Worm (Caenorhabditis elegans) whole organism, L2 larva: ENCODE data around the gene R02F2.6.

Experiments used
- C34F6.9 ChIP-seq: fragments of 150-350 bp; optimal IDR thresholded peaks from 2 replicates; lab custom pipeline; 2014; ENCODE audit warnings: missing biosample characterization, missing genetic modification characterization
- F13H6.1 ChIP-seq: sonication (generic microtip); optimal IDR thresholded peaks from 2 replicates; lab custom pipeline; 2016; ENCODE audit warnings: missing genetic modification characterization, missing compliant biosample characterization
- R02D3.7 ChIP-seq: fragments of 150-350 bp; optimal IDR thresholded peaks from 2 replicates; lab custom pipeline; 2014; ENCODE audit warnings: missing biosample characterization, missing genetic modification characterization
- Y55F3AM.14 ChIP-seq: fragments of 200-800 bp; sonication (Bioruptor generic); optimal IDR thresholded peaks from 2 replicates; lab custom pipeline; 2018; ENCODE audit warnings: mild to moderate bottlenecking, missing genetic modification characterization, missing compliant biosample characterization
- ZK546.5 ChIP-seq: sonication (generic microtip); optimal IDR thresholded peaks from 2 replicates; lab custom pipeline; 2017; ENCODE audit warnings: missing biosample characterization, missing genetic modification characterization
- aly-2 ChIP-seq: fragments of 150-350 bp; optimal IDR thresholded peaks from 2 replicates; lab custom pipeline; 2014; ENCODE audit warnings: missing biosample characterization, missing genetic modification characterization
- ama-1 ChIP-seq: fragments of 150-350 bp; optimal IDR thresholded peaks from 2 replicates; lab custom pipeline; 2018; ENCODE audit warnings: inconsistent platforms
- ceh-16 ChIP-seq: fragments of 150-350 bp; optimal IDR thresholded peaks from 2 replicates; lab custom pipeline; 2014; ENCODE audit warnings: missing biosample characterization, missing genetic modification characterization
- ceh-82 ChIP-seq: fragments of 150-350 bp; optimal IDR thresholded peaks from 2 replicates; lab custom pipeline; 2014; ENCODE audit warnings: missing biosample characterization, missing genetic modification characterization
- crh-2 ChIP-seq: sonication (generic microtip); optimal IDR thresholded peaks from 2 replicates; lab custom pipeline; 2017; ENCODE audit warnings: missing biosample characterization, missing genetic modification characterization
- dmd-4 ChIP-seq: sonication (generic microtip); optimal IDR thresholded peaks from 2 replicates; lab custom pipeline; 2017; ENCODE audit warnings: missing biosample characterization, missing genetic modification characterization
- elt-1 ChIP-seq: fragments of 150-350 bp; optimal IDR thresholded peaks from 2 replicates; lab custom pipeline; 2014; ENCODE audit warnings: missing biosample characterization, missing genetic modification characterization
- fos-1 ChIP-seq: fragments of 150-350 bp; optimal IDR thresholded peaks from 2 replicates; lab custom pipeline; 2014; ENCODE audit warnings: missing biosample characterization, missing genetic modification characterization
- gmeb-1 ChIP-seq: fragments of 150-350 bp; optimal IDR thresholded peaks from 2 replicates; lab custom pipeline; 2014; ENCODE audit warnings: missing biosample characterization, missing genetic modification characterization
- lin-11 ChIP-seq: fragments of 150-350 bp; sonication (generic microtip); optimal IDR thresholded peaks from 2 replicates; lab custom pipeline; 2014; ENCODE audit warnings: missing biosample characterization, missing genetic modification characterization, inconsistent platforms, mixed read lengths
- lin-13 ChIP-seq: fragments of 150-350 bp; optimal IDR thresholded peaks from 2 replicates; lab custom pipeline; 2014; ENCODE audit warnings: missing biosample characterization, missing genetic modification reagents, missing genetic modification characterization
- lin-39 ChIP-seq: fragments of 150-350 bp; optimal IDR thresholded peaks from 2 replicates; lab custom pipeline; 2014; ENCODE audit warnings: missing biosample characterization, missing genetic modification reagents, missing genetic modification characterization
- lsy-2 ChIP-seq, 2 experiments: fragments of 150-350 bp in 1 of 2; sonication (generic microtip) in 1 of 2; optimal IDR thresholded peaks; 2 replicates each; lab custom pipeline; 2014 to 2017; ENCODE audit warnings: missing biosample characterization in 2 of 2, missing genetic modification characterization in 2 of 2
- mab-5 ChIP-seq: fragments of 150-350 bp; optimal IDR thresholded peaks from 2 replicates; lab custom pipeline; 2014; ENCODE audit warnings: missing biosample characterization, missing genetic modification characterization
- mdl-1 ChIP-seq, 2 experiments: fragments of 150-350 bp in 1 of 2; sonication (generic microtip) in 1 of 2; optimal IDR thresholded peaks; 2 replicates each; lab custom pipeline; 2017; ENCODE audit warnings: missing biosample characterization in 2 of 2, missing genetic modification characterization in 2 of 2
- nhr-10 ChIP-seq: sonication (generic microtip); optimal IDR thresholded peaks from 2 replicates; lab custom pipeline; 2017; ENCODE audit warnings: missing biosample characterization, missing genetic modification characterization
- nhr-11 ChIP-seq: fragments of 150-350 bp; optimal IDR thresholded peaks from 2 replicates; lab custom pipeline; 2014; ENCODE audit warnings: missing biosample characterization, missing genetic modification characterization
- nhr-12 ChIP-seq: fragments of 150-350 bp; optimal IDR thresholded peaks from 2 replicates; lab custom pipeline; 2014; ENCODE audit warnings: missing biosample characterization, missing genetic modification characterization
- nhr-129 ChIP-seq: fragments of 150-350 bp; optimal IDR thresholded peaks from 2 replicates; lab custom pipeline; 2014; ENCODE audit warnings: missing biosample characterization, missing genetic modification characterization
- nhr-21 ChIP-seq: fragments of 150-350 bp; optimal IDR thresholded peaks from 2 replicates; lab custom pipeline; 2014; ENCODE audit warnings: missing biosample characterization, missing genetic modification characterization
- nhr-23 ChIP-seq: fragments of 150-350 bp; optimal IDR thresholded peaks from 2 replicates; lab custom pipeline; 2014; ENCODE audit warnings: missing biosample characterization, missing genetic modification reagents, missing genetic modification characterization
- nhr-237 ChIP-seq: fragments of 150-350 bp; optimal IDR thresholded peaks from 2 replicates; lab custom pipeline; 2014; ENCODE audit warnings: missing biosample characterization, missing genetic modification characterization
- nhr-25 ChIP-seq: fragments of 150-350 bp; sonication (generic microtip); optimal IDR thresholded peaks from 3 replicates; lab custom pipeline; 2014; ENCODE audit warnings: missing biosample characterization, missing genetic modification characterization
- nhr-6 ChIP-seq: fragments of 150-350 bp; optimal IDR thresholded peaks from 2 replicates; lab custom pipeline; 2014; ENCODE audit warnings: missing biosample characterization, missing genetic modification characterization
- nhr-77 ChIP-seq: fragments of 150-350 bp; optimal IDR thresholded peaks from 2 replicates; lab custom pipeline; 2014; ENCODE audit warnings: missing biosample characterization, missing genetic modification characterization
- peb-1 ChIP-seq: fragments of 150-350 bp; optimal IDR thresholded peaks from 2 replicates; lab custom pipeline; 2014; ENCODE audit warnings: missing biosample characterization, missing genetic modification characterization
- sem-4 ChIP-seq: fragments of 150-350 bp; optimal IDR thresholded peaks from 2 replicates; lab custom pipeline; 2014; ENCODE audit warnings: missing biosample characterization, missing genetic modification reagents, missing genetic modification characterization
- skn-1 ChIP-seq: sonication (generic microtip); optimal IDR thresholded peaks from 2 replicates; lab custom pipeline; 2017; ENCODE audit warnings: missing biosample characterization, missing genetic modification characterization
- sma-3 ChIP-seq: sonication (generic microtip); optimal IDR thresholded peaks from 2 replicates; lab custom pipeline; 2016; ENCODE audit warnings: missing genetic modification reagents, missing genetic modification characterization, missing compliant biosample characterization
- sma-9 ChIP-seq, 2 experiments: fragments of 150-350 bp in 1 of 2; sonication (generic microtip) in 1 of 2; optimal IDR thresholded peaks; 2 replicates each; lab custom pipeline; 2014 to 2016; ENCODE audit warnings: missing genetic modification characterization in 2 of 2, mild to moderate bottlenecking in 1 of 2, missing biosample characterization in 1 of 2, missing compliant biosample characterization in 1 of 2, missing genetic modification reagents in 1 of 2, moderate library complexity in 1 of 2
- snpc-4 ChIP-seq: fragments of 150-350 bp; optimal IDR thresholded peaks from 2 replicates; lab custom pipeline; 2014; ENCODE audit warnings: missing biosample characterization, missing genetic modification characterization
- unc-39 ChIP-seq: fragments of 150-350 bp; optimal IDR thresholded peaks from 2 replicates; lab custom pipeline; 2014; ENCODE audit warnings: missing biosample characterization, missing genetic modification characterization
- unc-55 ChIP-seq: fragments of 150-350 bp; sonication (generic microtip); optimal IDR thresholded peaks from 3 replicates; lab custom pipeline; 2014; ENCODE audit warnings: missing biosample characterization, missing genetic modification reagents, missing genetic modification characterization
- unc-62 ChIP-seq: fragments of 150-350 bp; optimal IDR thresholded peaks from 2 replicates; lab custom pipeline; 2014; ENCODE audit warnings: missing biosample characterization, missing genetic modification reagents, missing genetic modification characterization
- zag-1 ChIP-seq: fragments of 150-350 bp; optimal IDR thresholded peaks from 2 replicates; lab custom pipeline; 2014; ENCODE audit warnings: missing biosample characterization, missing genetic modification characterization
- ztf-1 ChIP-seq: fragments of 200-800 bp; sonication (Bioruptor generic); conservative IDR thresholded peaks from 2 replicates; pipeline ENCODE4 v1.3.6; 2022; ENCODE audit warnings: missing genetic modification characterization, missing compliant biosample characterization
- ztf-4 ChIP-seq: fragments of 150-350 bp; optimal IDR thresholded peaks from 2 replicates; lab custom pipeline; 2014; ENCODE audit warnings: missing biosample characterization, missing genetic modification characterization

Gene R02F2.6

ce11 chrIII:5504164-5504563 lies 25.4 kb upstream of the R02F2.6 start (continued):
- TF ChIP-seq unc-55 (GFP tag; lab: Kevin White, UChicago) (peak; percentile 74), C34F6.9 (tag; lab: Kevin White, UChicago) (peak; percentile 96), lin-11 (tag; lab: Kevin White, UChicago) (no peak), lsy-2 (tag; optimal IDR thresholded peaks at IDR 0.05; lab: Kevin White, UChicago) (peak; percentile 19 to 53), nhr-11 (tag; lab: Kevin White, UChicago) (no peak), ztf-4 (peak; percentile 87), nhr-21 (tag; lab: Kevin White, UChicago) (peak; percentile 55), sem-4 (tag; lab: Kevin White, UChicago) (no peak), dmd-4 (tag; lab: Kevin White, UChicago) (no peak), zag-1 (no peak), sma-9 (GFP tag; optimal IDR thresholded peaks at IDR 0.05; lab: Kevin White, UChicago) (peak; percentile 80), sma-9 (tag; optimal IDR thresholded peaks at IDR 0.05; lab: Kevin White, UChicago) (no peak), nhr-237 (tag; lab: Kevin White, UChicago) (no peak), sma-3 (GFP tag; lab: Kevin White, UChicago) (peak; percentile 6), nhr-23 (tag; lab: Kevin White, UChicago) (no peak), nhr-6 (tag; lab: Kevin White, UChicago) (peak; percentile 2), nhr-10 (tag; lab: Kevin White, UChicago) (no peak), ama-1 (lab: Kevin White, UChicago) (peak; percentile 95), peb-1 (tag; lab: Kevin White, UChicago) (no peak), unc-62 (GFP tag; lab: Kevin White, UChicago) (no peak), Y55F3AM.14 (GFP tag; lab: Kevin White, UChicago) (peak; percentile 1), nhr-129 (tag; lab: Kevin White, UChicago) (peak; percentile 81), fos-1 (tag; lab: Kevin White, UChicago) (peak; percentile 50), mab-5 (tag; lab: Kevin White, UChicago) (no peak), F13H6.1 (peak; percentile 30), gmeb-1 (tag; lab: Kevin White, UChicago) (peak; percentile 51), unc-39 (tag; lab: Kevin White, UChicago) (no peak), crh-2 (tag; lab: Kevin White, UChicago) (peak; percentile 79), skn-1 (tag; lab: Kevin White, UChicago) (no peak)

- no peak for TF ChIP-seq nhr-237 (tag; lab: Kevin White, UChicago)
- no peak for TF ChIP-seq peb-1 (tag; lab: Kevin White, UChicago)
- no peak for TF ChIP-seq nhr-6 (tag; lab: Kevin White, UChicago)
- no peak for TF ChIP-seq mab-5 (tag; lab: Kevin White, UChicago)
- TF ChIP-seq, all 48 proteins: peak for 0
Measured at ce11 chrIII:5503669-5504068, 24.9 kb upstream of the R02F2.6 start.

DNA sequence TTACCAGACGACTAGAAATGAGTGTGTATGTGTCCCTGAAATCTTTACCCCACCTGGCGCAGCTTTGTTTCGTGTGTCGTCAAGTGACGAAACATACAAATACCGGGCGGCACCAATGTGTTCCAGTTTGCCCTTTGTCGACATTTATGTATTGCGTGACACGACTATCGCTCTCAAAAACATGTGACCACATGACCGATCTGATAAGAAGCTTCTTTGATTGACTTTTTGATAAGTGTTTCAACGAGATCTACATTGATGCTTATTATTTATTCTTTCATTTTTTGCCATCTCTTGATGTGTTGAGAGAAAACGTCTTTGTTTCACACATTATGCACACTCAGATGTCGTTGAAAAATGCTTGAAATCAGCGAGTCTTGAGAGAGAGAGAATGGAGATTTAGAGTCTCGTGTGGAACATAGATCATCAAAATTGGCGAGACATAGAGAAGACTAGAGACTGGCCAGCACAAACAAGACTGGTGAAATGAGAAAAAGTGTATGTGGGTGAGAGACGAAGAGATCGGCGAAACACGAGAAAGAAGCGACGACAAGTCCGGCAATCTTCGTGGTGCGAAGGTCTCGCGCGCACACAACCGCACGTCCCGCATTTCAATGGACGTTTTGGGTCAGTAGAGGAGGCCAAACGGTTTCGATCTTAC lies 24.3 kb upstream of the R02F2.6 start:
- TF ChIP-seq nhr-12 (tag; lab: Kevin White, UChicago) (no peak), nhr-77 (tag; lab: Kevin White, UChicago) (no peak), unc-62 (GFP tag; lab: Kevin White, UChicago) (no peak), elt-1 (peak; percentile 71), nhr-237 (tag; lab: Kevin White, UChicago) (no peak), ama-1 (lab: Kevin White, UChicago) (peak; percentile 69), lin-39 (tag; lab: Kevin White, UChicago) (no peak), mab-5 (tag; lab: Kevin White, UChicago) (no peak), aly-2 (tag; lab: Kevin White, UChicago) (no peak), crh-2 (tag; lab: Kevin White, UChicago) (peak; percentile 95), dmd-4 (tag; lab: Kevin White, UChicago) (no peak), mdl-1 (tag; optimal IDR thresholded peaks at IDR 0.05; lab: Kevin White, UChicago) (peak; percentile 56 to 67), ZK546.5 (no peak), F13H6.1 (peak; percentile 35), nhr-10 (tag; lab: Kevin White, UChicago) (peak; percentile 16), sem-4 (tag; lab: Kevin White, UChicago) (peak; percentile 45), ztf-4 (peak; percentile 26), lsy-2 (tag; optimal IDR thresholded peaks at IDR 0.05; lab: Kevin White, UChicago) (peak; percentile 13 to 61), nhr-23 (tag; lab: Kevin White, UChicago) (no peak), skn-1 (tag; lab: Kevin White, UChicago) (no peak), lin-13 (GFP tag; lab: Kevin White, UChicago) (no peak), snpc-4 (tag; lab: Kevin White, UChicago) (no peak), ztf-1 (GFP tag; lab: Robert Waterston, UW) (no peak), sma-9 (GFP tag; optimal IDR thresholded peaks at IDR 0.05; lab: Kevin White, UChicago) (peak; percentile 68), sma-9 (tag; optimal IDR thresholded peaks at IDR 0.05; lab: Kevin White, UChicago) (no peak), unc-55 (GFP tag; lab: Kevin White, UChicago) (peak; percentile 68), zag-1 (peak; percentile 33), R02D3.7 (tag; lab: Kevin White, UChicago) (no peak), C34F6.9 (tag; lab: Kevin White, UChicago) (peak; percentile 74), gmeb-1 (tag; lab: Kevin White, UChicago) (peak; percentile 52), ceh-82 (tag; lab: Kevin White, UChicago) (no peak), peb-1 (tag; lab: Kevin White, UChicago) (no peak), ceh-16 (no peak), unc-39 (tag; lab: Kevin White, UChicago) (no peak), fos-1 (tag; lab: Kevin White, UChicago) (peak; percentile 62), nhr-6 (tag; lab: Kevin White, UChicago) (peak; percentile 64), nhr-25 (tag; lab: Kevin White, UChicago) (peak; percentile 92), lin-11 (tag; lab: Kevin White, UChicago) (peak; percentile 9), sma-3 (GFP tag; lab: Kevin White, UChicago) (peak; percentile 68), nhr-129 (tag; lab: Kevin White, UChicago) (peak; percentile 94), nhr-11 (tag; lab: Kevin White, UChicago) (no peak)
